Fruit fly (Drosophila melanogaster) whole organism, embryonic: ENCODE results near the gene CG9948.

Experiments used
- Abd-B ChIP-seq: fragments of 200-800 bp; sonication (Bioruptor generic); optimal IDR thresholded peaks from 2 replicates; lab custom pipeline; 2018; ENCODE audit warnings: missing biosample characterization, mild to moderate bottlenecking, missing genetic modification characterization, moderate library complexity
- CG10267 ChIP-seq: fragments of 200-800 bp; sonication (Bioruptor generic); optimal IDR thresholded peaks from 2 replicates; lab custom pipeline; 2018; ENCODE audit warnings: missing biosample characterization, mild to moderate bottlenecking, missing genetic modification characterization, moderate library complexity
- CG11093 ChIP-seq: fragments of 200-800 bp; sonication (Bioruptor generic); IDR thresholded peaks from 3 replicates; pipeline ENCODE4 v1.3.6; 2022; ENCODE audit warnings: missing biosample characterization, missing genetic modification characterization
- CG11398 ChIP-seq: fragments of 200-800 bp; sonication (Bioruptor generic); optimal IDR thresholded peaks from 2 replicates; lab custom pipeline; 2016; ENCODE audit warnings: missing biosample characterization, missing genetic modification characterization
- CG12391 ChIP-seq: fragments of 200-800 bp; sonication (Bioruptor generic); optimal IDR thresholded peaks from 3 replicates; lab custom pipeline; 2018; ENCODE audit warnings: missing biosample characterization, mild to moderate bottlenecking, missing genetic modification characterization, moderate library complexity
- CG15269 ChIP-seq: fragments of 200-800 bp; sonication (Bioruptor generic); optimal IDR thresholded peaks from 2 replicates; lab custom pipeline; 2018; ENCODE audit warnings: missing biosample characterization, mild to moderate bottlenecking, missing genetic modification characterization, moderate library complexity
- CG16863 ChIP-seq: fragments of 200-800 bp; sonication (Bioruptor generic); optimal IDR thresholded peaks from 3 replicates; lab custom pipeline; 2016; ENCODE audit warnings: missing biosample characterization, missing genetic modification characterization
- CG17912 ChIP-seq: fragments of 200-800 bp; sonication (Bioruptor generic); optimal IDR thresholded peaks from 2 replicates; lab custom pipeline; 2018; ENCODE audit warnings: missing biosample characterization, mild to moderate bottlenecking, missing genetic modification characterization
- CG18011 ChIP-seq: fragments of 200-800 bp; sonication (Bioruptor generic); optimal IDR thresholded peaks from 2 replicates; lab custom pipeline; 2017; ENCODE audit warnings: missing biosample characterization, missing genetic modification characterization, mild to moderate bottlenecking, moderate library complexity, missing genotype
- CG18599 ChIP-seq: fragments of 200-800 bp; sonication (Bioruptor generic); optimal IDR thresholded peaks from 3 replicates; lab custom pipeline; 2017; ENCODE audit warnings: missing biosample characterization, missing genetic modification characterization, mild to moderate bottlenecking, moderate library complexity, missing genetic modification reagents
- CG2116 ChIP-seq: fragments of 200-800 bp; sonication (Bioruptor generic); optimal IDR thresholded peaks from 3 replicates; lab custom pipeline; 2018; ENCODE audit warnings: missing biosample characterization, mild to moderate bottlenecking, missing genetic modification characterization
- CG31365 ChIP-seq: fragments of 200-800 bp; sonication (Bioruptor generic); optimal IDR thresholded peaks from 2 replicates; lab custom pipeline; 2018; ENCODE audit warnings: missing biosample characterization, mild to moderate bottlenecking, missing genetic modification characterization
- CG3847 ChIP-seq: fragments of 200-800 bp; sonication (Bioruptor generic); IDR thresholded peaks from 2 replicates; pipeline ENCODE4 v1.3.6; 2022; ENCODE audit warnings: missing biosample characterization, missing genetic modification characterization
- CG6689 ChIP-seq: fragments of 200-800 bp; sonication (Bioruptor generic); IDR thresholded peaks from 2 replicates; pipeline ENCODE4 v1.3.6; 2022; ENCODE audit warnings: missing biosample characterization, missing genetic modification characterization
- CG7357 ChIP-seq: fragments of 200-800 bp; sonication (Bioruptor generic); IDR thresholded peaks from 3 replicates; pipeline ENCODE4 v1.3.6; 2022; ENCODE audit warnings: missing biosample characterization, missing genetic modification characterization
- CG8388 ChIP-seq: fragments of 200-800 bp; sonication (Bioruptor generic); optimal IDR thresholded peaks from 2 replicates; lab custom pipeline; 2019; ENCODE audit warnings: missing biosample characterization, mild to moderate bottlenecking, missing genetic modification characterization, moderate library complexity
- Dad ChIP-seq: fragments of 200-800 bp; sonication (Bioruptor generic); optimal IDR thresholded peaks from 3 replicates; lab custom pipeline; 2016; ENCODE audit warnings: missing biosample characterization, missing genetic modification characterization
- ERR ChIP-seq: fragments of 200-800 bp; sonication (Bioruptor generic); optimal IDR thresholded peaks from 2 replicates; lab custom pipeline; 2016; ENCODE audit warnings: missing biosample characterization, missing genetic modification characterization
- Ets65A ChIP-seq: fragments of 200-800 bp; sonication (Bioruptor generic); peaks from one replicate; lab custom pipeline; 2016; ENCODE audit warnings: missing biosample characterization, missing genetic modification characterization
- Gug ChIP-seq: fragments of 200-800 bp; sonication (Bioruptor generic); IDR thresholded peaks from 4 replicates; pipeline ENCODE4 v1.3.6; 2022; ENCODE audit warnings: missing biosample characterization, missing genetic modification characterization
- H15 ChIP-seq: fragments of 200-800 bp; sonication (Bioruptor generic); IDR thresholded peaks from 3 replicates; pipeline ENCODE4 v1.3.6; 2022; ENCODE audit warnings: missing biosample characterization, missing genetic modification characterization
- Hmr ChIP-seq: fragments of 200-800 bp; sonication (Bioruptor generic); optimal IDR thresholded peaks from 3 replicates; lab custom pipeline; 2017; ENCODE audit warnings: mild to moderate bottlenecking, missing biosample characterization, missing genetic modification reagents, missing genetic modification characterization
- Hr51 ChIP-seq, 2 experiments: fragments of 200-800 bp; sonication (Bioruptor generic); optimal IDR thresholded peaks; 2 replicates in 1 of 2; 3 replicates in 1 of 2; lab custom pipeline; 2016 to 2018; ENCODE audit warnings: missing biosample characterization in 2 of 2, missing genetic modification characterization in 2 of 2, mild to moderate bottlenecking in 1 of 2, moderate library complexity in 1 of 2
- Hr78 ChIP-seq, 2 experiments: fragments of 200-800 bp in 1 of 2; fragments of >200 bp in 1 of 2; sonication (Bioruptor generic) in 1 of 2; optimal IDR thresholded peaks; 2 replicates each; lab custom pipeline; 2017 to 2019; ENCODE audit warnings: missing biosample characterization in 2 of 2, missing genetic modification characterization in 2 of 2, mild to moderate bottlenecking in 1 of 2, moderate library complexity in 1 of 2
- Max ChIP-seq: fragments of 200-800 bp; sonication (Bioruptor generic); optimal IDR thresholded peaks from 2 replicates; lab custom pipeline; 2016; ENCODE audit warnings: missing biosample characterization, mild to moderate bottlenecking, missing genetic modification characterization
- Nf-YC ChIP-seq: fragments of 200-800 bp; optimal IDR thresholded peaks from 3 replicates; lab custom pipeline; 2019; ENCODE audit warnings: missing biosample characterization, mild to moderate bottlenecking, missing genetic modification characterization, moderate library complexity
- NfI ChIP-seq: fragments of 200-800 bp; sonication (Bioruptor generic); optimal IDR thresholded peaks from 3 replicates; lab custom pipeline; 2018; ENCODE audit warnings: missing biosample characterization, mild to moderate bottlenecking, missing genetic modification characterization, moderate library complexity
- Ravus ChIP-seq: fragments of 200-800 bp; sonication (Bioruptor generic); IDR thresholded peaks from 2 replicates; pipeline ENCODE4 v1.3.6; 2022; ENCODE audit warnings: missing biosample characterization, missing genetic modification characterization
- Six4 ChIP-seq: fragments of 200-800 bp; sonication (Bioruptor generic); optimal IDR thresholded peaks from 2 replicates; lab custom pipeline; 2016; ENCODE audit warnings: missing biosample characterization, missing genetic modification characterization
- ase ChIP-seq: fragments of 200-800 bp; sonication (Bioruptor generic); IDR thresholded peaks from 3 replicates; pipeline ENCODE4 v1.3.6; 2022; ENCODE audit warnings: missing biosample characterization, missing genetic modification characterization
- crol ChIP-seq: fragments of 200-800 bp; sonication (Bioruptor generic); IDR thresholded peaks from 2 replicates; pipeline ENCODE4 v1.3.6; 2022; ENCODE audit warnings: missing biosample characterization, missing genetic modification characterization
- fd3F ChIP-seq: fragments of 200-800 bp; sonication (Bioruptor generic); optimal IDR thresholded peaks from 2 replicates; lab custom pipeline; 2018; ENCODE audit warnings: missing biosample characterization, mild to moderate bottlenecking, missing genetic modification characterization, moderate library complexity
- gro ChIP-seq: fragments of 200-800 bp; sonication (Bioruptor generic); optimal IDR thresholded peaks from 2 replicates; lab custom pipeline; 2016; ENCODE audit warnings: missing biosample characterization, missing genetic modification characterization
- gsb ChIP-seq: fragments of 200-800 bp; sonication (Bioruptor generic); IDR thresholded peaks from 2 replicates; pipeline ENCODE4 v1.3.6; 2022; ENCODE audit warnings: missing biosample characterization, missing genetic modification characterization
- gt ChIP-seq: fragments of 200-800 bp; sonication (Bioruptor generic); IDR thresholded peaks from 2 replicates; pipeline ENCODE4 v1.3.6; 2022; ENCODE audit warnings: missing biosample characterization, missing genetic modification characterization
- kah ChIP-seq: fragments of 200-800 bp; sonication (Bioruptor generic); optimal IDR thresholded peaks from 2 replicates; lab custom pipeline; 2018; ENCODE audit warnings: missing biosample characterization, mild to moderate bottlenecking, missing genetic modification characterization
- klu ChIP-seq: fragments of 200-800 bp; sonication (Bioruptor generic); IDR thresholded peaks from 2 replicates; pipeline ENCODE4 v1.3.6; 2022; ENCODE audit warnings: missing biosample characterization, missing genetic modification characterization
- onecut ChIP-seq: fragments of 200-800 bp; sonication (Bioruptor generic); IDR thresholded peaks from 2 replicates; pipeline ENCODE4 v1.3.6; 2022; ENCODE audit warnings: missing biosample characterization, missing genetic modification characterization
- pan ChIP-seq, 4 experiments: fragments of >200 bp in 3 of 4; fragments of 200-800 bp in 1 of 4; sonication (Bioruptor generic) in 1 of 4; optimal IDR thresholded peaks in 3 of 4; IDR thresholded peaks in 1 of 4; 2 replicates each; pipeline versions ENCODE4 v1.3.6 to Lab custom; 2017 to 2022; ENCODE audit warnings: missing biosample characterization in 2 of 4, missing genetic modification characterization in 2 of 4, mixed read lengths in 1 of 4
- pb ChIP-seq: fragments of 200-800 bp; sonication (Bioruptor generic); optimal IDR thresholded peaks from 3 replicates; lab custom pipeline; 2016; ENCODE audit warnings: missing biosample characterization, missing genetic modification characterization
- peb ChIP-seq: fragments of 200-800 bp; sonication (Bioruptor generic); IDR thresholded peaks from 2 replicates; pipeline ENCODE4 v1.3.6; 2022; ENCODE audit warnings: missing biosample characterization, missing genetic modification characterization
- schlank ChIP-seq: fragments of 200-800 bp; sonication (Bioruptor generic); optimal IDR thresholded peaks from 2 replicates; lab custom pipeline; 2018; ENCODE audit warnings: missing biosample characterization, mild to moderate bottlenecking, missing genetic modification characterization
- sens ChIP-seq: fragments of 200-800 bp; sonication (Bioruptor generic); peaks from one replicate; lab custom pipeline; 2016; ENCODE audit warnings: missing biosample characterization, missing genetic modification characterization
- slbo ChIP-seq: fragments of 200-800 bp; sonication (Bioruptor generic); IDR thresholded peaks from 2 replicates; pipeline ENCODE4 v1.3.6; 2022; ENCODE audit warnings: missing biosample characterization, missing genetic modification characterization
- trh ChIP-seq: fragments of 200-800 bp; sonication (Bioruptor generic); optimal IDR thresholded peaks from 2 replicates; lab custom pipeline; 2016; ENCODE audit warnings: missing biosample characterization, missing genetic modification characterization
- unpg ChIP-seq: fragments of 200-800 bp; sonication (Bioruptor generic); optimal IDR thresholded peaks from 3 replicates; lab custom pipeline; 2018; ENCODE audit warnings: missing biosample characterization, mild to moderate bottlenecking, missing genetic modification characterization, moderate library complexity
- vvl ChIP-seq: fragments of 200-800 bp; sonication (Bioruptor generic); IDR thresholded peaks from 2 replicates; pipeline ENCODE4 v1.3.6; 2022; ENCODE audit warnings: missing biosample characterization, missing genetic modification characterization
- z ChIP-seq: fragments of 200-800 bp; sonication (Bioruptor generic); IDR thresholded peaks from 3 replicates; pipeline ENCODE4 v1.3.6; 2022; ENCODE audit warnings: missing biosample characterization, missing genetic modification characterization

CG9948 gene

dm6 chr3L:6963792-6964487 is 8.1 kb downstream of the CG9948 start (continued):
- TF ChIP-seq gsb (peak; percentile 52), Six4 (GFP tag; lab: Kevin White, UChicago) (peak; percentile 73), fd3F (GFP tag; lab: Kevin White, UChicago) (peak; percentile 74), Ets65A (GFP tag; lab: Kevin White, UChicago) (peak; percentile 95), Hr78 (GFP tag; optimal IDR thresholded peaks at IDR 0.05; lab: Kevin White, UChicago) (peak in 1 of 2 experiments; percentile 60), z (no peak), Dad (GFP tag; lab: Kevin White, UChicago) (peak; percentile 22), CG16863 (peak; percentile 80), Gug (peak; percentile 52; the same call in 2 of the 4 replicates), gt (GFP tag; lab: Robert Waterston, UW) (no peak), schlank (peak; percentile 27), onecut (GFP tag; lab: Robert Waterston, UW) (peak; percentile 53), H15 (GFP tag; lab: Robert Waterston, UW) (0 out of 3 replicates have a peak, but pooled peaks have one; percentile 15), peb (GFP tag; lab: Robert Waterston, UW) (0 out of 2 replicates have a peak, but pooled peaks have one; percentile 34), CG18599 (GFP tag; lab: Kevin White, UChicago) (peak; percentile 87), Nf-YC (tag; lab: Kevin White, UChicago) (no peak), sens (GFP tag; lab: Kevin White, UChicago) (peak; percentile 98), Max (GFP tag; lab: Kevin White, UChicago) (peak; percentile 59), Ravus (no peak; the same call in 1 of the 2 replicates), gro (GFP tag; lab: Kevin White, UChicago) (peak; percentile 54), crol (peak; percentile 88), vvl (peak; percentile 88), trh (GFP tag; lab: Kevin White, UChicago) (peak; percentile 78), unpg (GFP tag; lab: Kevin White, UChicago) (peak; percentile 91), kah (GFP tag; lab: Kevin White, UChicago) (peak; percentile 28), CG2116 (GFP tag; lab: Kevin White, UChicago) (peak; percentile 21), CG10267 (peak; percentile 75), CG3847 (GFP tag; lab: Robert Waterston, UW) (peak; percentile 77), klu (GFP tag; lab: Robert Waterston, UW) (peak; percentile 39; the same call in 1 of the 2 replicates), pb (GFP tag; lab: Kevin White, UChicago) (peak; percentile 67), CG11093 (0 out of 3 replicates have a peak, but pooled peaks have one; percentile 53), CG17912 (GFP tag; lab: Kevin White, UChicago) (no peak), pan (optimal IDR thresholded peaks at IDR 0.05; lab: Kevin White, UChicago) (no peak), pan (GFP tag; optimal IDR thresholded peaks at IDR 0.05 in 1 of 2, IDR thresholded peaks at IDR 0.05 in 1 of 2) (peak in 1 of 2 experiments; percentile 72), ERR (GFP tag; lab: Kevin White, UChicago) (peak; percentile 73), CG15269 (peak; percentile 90), CG6689 (GFP tag; lab: Robert Waterston, UW) (peak; percentile 81), CG12391 (tag; lab: Kevin White, UChicago) (peak; percentile 90), Hmr (GFP tag; lab: Kevin White, UChicago) (peak; percentile 80), slbo (GFP tag; lab: Robert Waterston, UW) (peak; percentile 74), NfI (peak; percentile 81), ase (GFP tag; lab: Robert Waterston, UW) (peak; percentile 58; the same call in 2 of the 3 replicates), Abd-B (peak; percentile 68), CG8388 (GFP tag; lab: Kevin White, UChicago) (peak; percentile 84), Hr51 (GFP tag; optimal IDR thresholded peaks at IDR 0.05; lab: Kevin White, UChicago) (peak; percentile 52 to 87), CG18011 (peak; percentile 60), CG11398 (GFP tag; lab: Kevin White, UChicago) (peak; percentile 63), CG7357 (peak; percentile 75; the same call in 2 of the 3 replicates), CG31365 (tag; lab: Kevin White, UChicago) (peak; percentile 22)
